Worm (Caenorhabditis elegans) whole organism, late embryonic: ENCODE data around the gene ncx-10.

ENCODE experiments used
- C38D4.7 ChIP-seq: fragments of 200-800 bp; sonication (Bioruptor generic); optimal IDR thresholded peaks from 2 replicates; lab custom pipeline; 2018; ENCODE audit warnings: mild to moderate bottlenecking, missing genetic modification characterization, moderate library complexity, missing compliant biosample characterization
- K02D7.2 ChIP-seq: sonication (generic microtip); optimal IDR thresholded peaks from 2 replicates; lab custom pipeline; 2017; ENCODE audit warnings: mild to moderate bottlenecking, missing genetic modification characterization, missing compliant biosample characterization
- ama-1 ChIP-seq: fragments of 150-350 bp; optimal IDR thresholded peaks from 2 replicates; lab custom pipeline; 2014
- ceh-19 ChIP-seq: fragments of 200-800 bp; sonication (Bioruptor generic); optimal IDR thresholded peaks from 2 replicates; lab custom pipeline; 2018; ENCODE audit warnings: mild to moderate bottlenecking, missing genetic modification characterization, missing compliant biosample characterization
- odd-2 ChIP-seq: sonication (generic microtip); optimal IDR thresholded peaks from 2 replicates; lab custom pipeline; 2017; ENCODE audit warnings: antibody characterized with exemption, mild to moderate bottlenecking, missing genetic modification characterization, missing compliant biosample characterization

- no peak for TF ChIP-seq odd-2 (tag; lab: Kevin White, UChicago)
- no peak for TF ChIP-seq C38D4.7 (GFP tag; lab: Kevin White, UChicago)
- no peak for TF ChIP-seq ceh-19 (GFP tag; lab: Kevin White, UChicago)
- no peak for TF ChIP-seq ama-1 (lab: Kevin White, UChicago)
- TF ChIP-seq K02D7.2 (tag; lab: Kevin White, UChicago): no peak
Observed at ce11 chrV:7952855-7953254, 20.0 kb upstream of the ncx-10 start, which contains the start of gene clec-216.
